Worm (Caenorhabditis elegans) whole organism, L1 larva: ENCODE measurements around the gene his-3.

Experiments
- F16B12.6 ChIP-seq: fragments of 150-350 bp; optimal IDR thresholded peaks from 2 replicates; lab custom pipeline; 2014; ENCODE audit warnings: missing biosample characterization, missing genetic modification characterization
- Y116A8C.19 ChIP-seq: sonication (generic microtip); optimal IDR thresholded peaks from 2 replicates; lab custom pipeline; 2016; ENCODE audit warnings: missing compliant biosample characterization, missing genetic modification characterization, borderline replicate concordance
- aha-1 ChIP-seq: fragments of 150-350 bp; optimal IDR thresholded peaks from 2 replicates; lab custom pipeline; 2014; ENCODE audit warnings: missing biosample characterization, missing genetic modification characterization
- aly-2 ChIP-seq: fragments of 150-350 bp; optimal IDR thresholded peaks from 2 replicates; lab custom pipeline; 2014; ENCODE audit warnings: missing biosample characterization, missing genetic modification characterization
- blmp-1 ChIP-seq: fragments of 150-350 bp; optimal IDR thresholded peaks from 2 replicates; lab custom pipeline; 2014; ENCODE audit warnings: missing biosample characterization, missing genetic modification characterization
- ceh-8 ChIP-seq: fragments of 200-800 bp; sonication (Bioruptor generic); optimal IDR thresholded peaks from 2 replicates; lab custom pipeline; 2018; ENCODE audit warnings: mild to moderate bottlenecking, missing genetic modification characterization, moderate library complexity, missing compliant biosample characterization
- ceh-82 ChIP-seq, 3 experiments: fragments of 150-350 bp in 1 of 3; sonication (generic microtip) in 2 of 3; optimal IDR thresholded peaks; 2 replicates each; lab custom pipeline; 2014 to 2017; ENCODE audit warnings: missing biosample characterization in 3 of 3, missing genetic modification characterization in 3 of 3
- dpl-1 ChIP-seq, 3 experiments: fragments of 150-350 bp in 2 of 3; sonication (generic microtip) in 1 of 3; optimal IDR thresholded peaks; 2 replicates each; lab custom pipeline; 2014 to 2017; ENCODE audit warnings: missing biosample characterization in 3 of 3, missing genetic modification characterization in 3 of 3, missing genetic modification reagents in 3 of 3
- dsc-1 ChIP-seq: sonication (generic microtip); optimal IDR thresholded peaks from 2 replicates; lab custom pipeline; 2016; ENCODE audit warnings: mild to moderate bottlenecking, missing genetic modification characterization, missing compliant biosample characterization
- efl-1 ChIP-seq, 4 experiments: fragments of 150-350 bp; optimal IDR thresholded peaks in 3 of 4; peaks in 1 of 4; 1 replicate in 1 of 4; 2 replicates in 3 of 4; lab custom pipeline; 2014; ENCODE audit warnings: missing biosample characterization in 2 of 4, missing genetic modification characterization in 2 of 4, missing genetic modification reagents in 2 of 4
- egl-27 ChIP-seq, 2 experiments: fragments of 150-350 bp in 1 of 2; sonication (generic microtip); optimal IDR thresholded peaks; 3 replicates each; lab custom pipeline; 2017 to 2018; ENCODE audit warnings: missing biosample characterization in 2 of 2, missing genetic modification characterization in 2 of 2, missing genetic modification reagents in 2 of 2
- elt-2 ChIP-seq: sonication (generic microtip); optimal IDR thresholded peaks from 2 replicates; lab custom pipeline; 2016; ENCODE audit warnings: missing genetic modification characterization, mild to moderate bottlenecking, inconsistent platforms, missing compliant biosample characterization, missing genetic modification reagents
- ets-5 ChIP-seq: fragments of 200-800 bp; sonication (Bioruptor generic); IDR thresholded peaks from 2 replicates; pipeline ENCODE4 v1.3.6; 2022; ENCODE audit warnings: missing genetic modification characterization, missing compliant biosample characterization
- fkh-10 ChIP-seq: sonication (generic microtip); optimal IDR thresholded peaks from 2 replicates; lab custom pipeline; 2017; ENCODE audit warnings: missing biosample characterization, missing genetic modification reagents, missing genetic modification characterization
- fkh-4 ChIP-seq: sonication (generic microtip); optimal IDR thresholded peaks from 2 replicates; lab custom pipeline; 2016; ENCODE audit warnings: missing compliant biosample characterization, missing genetic modification characterization, borderline replicate concordance
- hlh-17 ChIP-seq: fragments of 200-800 bp; sonication (Bioruptor generic); optimal IDR thresholded peaks from 2 replicates; lab custom pipeline; 2018; ENCODE audit warnings: missing genetic modification characterization, mild to moderate bottlenecking, missing compliant biosample characterization, moderate library complexity, borderline replicate concordance
- irx-1 ChIP-seq: sonication (generic microtip); optimal IDR thresholded peaks from 2 replicates; lab custom pipeline; 2016; ENCODE audit warnings: missing genetic modification characterization, missing compliant biosample characterization
- isw-1 ChIP-seq: fragments of 200-800 bp; sonication (Bioruptor generic); IDR thresholded peaks from 2 replicates; pipeline ENCODE4 v1.3.6; 2022; ENCODE audit warnings: missing genetic modification characterization, missing compliant biosample characterization
- lin-35 ChIP-seq, 2 experiments: fragments of 150-350 bp; optimal IDR thresholded peaks; 2 replicates each; lab custom pipeline; 2014; ENCODE audit warnings: missing biosample characterization in 2 of 2, missing genetic modification characterization in 2 of 2, missing genetic modification reagents in 2 of 2
- lir-3 ChIP-seq: sonication (generic microtip); optimal IDR thresholded peaks from 2 replicates; lab custom pipeline; 2016; ENCODE audit warnings: mild to moderate bottlenecking, missing genetic modification characterization, moderate library complexity, missing compliant biosample characterization; ENCODE audit not compliant: poor library complexity
- mab-9 ChIP-seq: fragments of 200-800 bp; sonication (Bioruptor generic); IDR thresholded peaks from 2 replicates; pipeline ENCODE4 v1.3.6; 2022; ENCODE audit warnings: missing genetic modification reagents, missing genetic modification characterization, missing compliant biosample characterization
- mep-1 ChIP-seq: fragments of 150-350 bp; optimal IDR thresholded peaks from 2 replicates; lab custom pipeline; 2014; ENCODE audit warnings: missing biosample characterization, missing genetic modification characterization
- nhr-11 ChIP-seq: fragments of 150-350 bp; optimal IDR thresholded peaks from 2 replicates; lab custom pipeline; 2014; ENCODE audit warnings: missing biosample characterization, missing genetic modification characterization
- nhr-12 ChIP-seq: sonication (generic microtip); optimal IDR thresholded peaks from 2 replicates; lab custom pipeline; 2017; ENCODE audit warnings: missing biosample characterization, missing genetic modification characterization
- nhr-20 ChIP-seq: sonication (generic microtip); optimal IDR thresholded peaks from 2 replicates; lab custom pipeline; 2016; ENCODE audit warnings: mild to moderate bottlenecking, missing genetic modification characterization, missing compliant biosample characterization
- nhr-28 ChIP-seq: fragments of 150-350 bp; optimal IDR thresholded peaks from 2 replicates; lab custom pipeline; 2014; ENCODE audit warnings: missing biosample characterization, missing genetic modification characterization
- nhr-47 ChIP-seq: sonication (generic microtip); optimal IDR thresholded peaks from 2 replicates; lab custom pipeline; 2016; ENCODE audit warnings: mild to moderate bottlenecking, missing genetic modification characterization, moderate library complexity, missing compliant biosample characterization
- nhr-71 ChIP-seq: sonication (generic microtip); optimal IDR thresholded peaks from 2 replicates; lab custom pipeline; 2016; ENCODE audit warnings: mild to moderate bottlenecking, missing genetic modification characterization, moderate library complexity, missing compliant biosample characterization
- nhr-77 ChIP-seq: fragments of 150-350 bp; optimal IDR thresholded peaks from 2 replicates; lab custom pipeline; 2014; ENCODE audit warnings: missing biosample characterization, missing genetic modification characterization
- nhr-84 ChIP-seq: sonication (generic microtip); optimal IDR thresholded peaks from 2 replicates; lab custom pipeline; 2017; ENCODE audit warnings: missing biosample characterization, missing genetic modification characterization
- pag-3 ChIP-seq: sonication (generic microtip); optimal IDR thresholded peaks from 2 replicates; lab custom pipeline; 2017; ENCODE audit warnings: missing genetic modification characterization, mild to moderate bottlenecking, missing compliant biosample characterization, antibody characterized with exemption, borderline replicate concordance; ENCODE audit not compliant: insufficient read depth
- pqm-1 ChIP-seq: sonication (generic microtip); optimal IDR thresholded peaks from 3 replicates; lab custom pipeline; 2017; ENCODE audit warnings: missing biosample characterization, missing genetic modification characterization
- rnt-1 ChIP-seq: sonication (generic microtip); optimal IDR thresholded peaks from 2 replicates; lab custom pipeline; 2016; ENCODE audit warnings: mild to moderate bottlenecking, missing genetic modification characterization, moderate library complexity, missing compliant biosample characterization
- skn-1 ChIP-seq: fragments of 150-350 bp; optimal IDR thresholded peaks from 2 replicates; lab custom pipeline; 2014; ENCODE audit warnings: missing biosample characterization, missing genetic modification characterization
- snpc-4 ChIP-seq: fragments of 150-350 bp; optimal IDR thresholded peaks from 2 replicates; lab custom pipeline; 2014; ENCODE audit warnings: missing biosample characterization, missing genetic modification characterization
- snu-23 ChIP-seq: sonication (generic microtip); optimal IDR thresholded peaks from 2 replicates; lab custom pipeline; 2016; ENCODE audit warnings: missing genetic modification characterization, missing compliant biosample characterization
- swsn-7 ChIP-seq: sonication (generic microtip); optimal IDR thresholded peaks from 2 replicates; lab custom pipeline; 2016; ENCODE audit warnings: missing genetic modification characterization, missing compliant biosample characterization
- tlp-1 ChIP-seq: fragments of 150-350 bp; optimal IDR thresholded peaks from 2 replicates; lab custom pipeline; 2014; ENCODE audit warnings: missing biosample characterization, missing genetic modification characterization
- unc-30 ChIP-seq: sonication (generic microtip); optimal IDR thresholded peaks from 2 replicates; lab custom pipeline; 2017; ENCODE audit warnings: missing biosample characterization, missing genetic modification characterization
- vab-15 ChIP-seq: sonication (generic microtip); optimal IDR thresholded peaks from 2 replicates; lab custom pipeline; 2017; ENCODE audit warnings: missing genotype, mild to moderate bottlenecking, missing genetic modification characterization, missing compliant biosample characterization
- zag-1 ChIP-seq: fragments of 150-350 bp; optimal IDR thresholded peaks from 2 replicates; lab custom pipeline; 2014; ENCODE audit warnings: missing biosample characterization, missing genetic modification characterization

Gene his-3

ce11 chrV:16023051-16023450 is 17.6 kb upstream of the his-3 start, which contains the start of gene cwc-15:
Gene cwc-15, plus strand, starts transcription at chrV:16023351.
- TF ChIP-seq ceh-82 (tag; optimal IDR thresholded peaks at IDR 0.05; lab: Kevin White, UChicago) = no peak
- no peak for TF ChIP-seq nhr-12 (tag; lab: Kevin White, UChicago)
- TF ChIP-seq vab-15 (tag; lab: Kevin White, UChicago) = no peak
- TF ChIP-seq fkh-10 (GFP tag; lab: Kevin White, UChicago) = no peak
- TF ChIP-seq fkh-4 (tag; lab: Kevin White, UChicago) = no peak
- no peak for TF ChIP-seq mep-1
- TF ChIP-seq ets-5 (GFP tag; lab: Robert Waterston, UW) = no peak
- no peak for TF ChIP-seq nhr-77
- no peak for TF ChIP-seq lir-3 (tag; lab: Kevin White, UChicago)
- TF ChIP-seq skn-1 (tag; lab: Kevin White, UChicago) = no peak
- TF ChIP-seq aha-1 (tag; lab: Kevin White, UChicago) = no peak
- no peak for TF ChIP-seq dpl-1 (GFP tag; optimal IDR thresholded peaks at IDR 0.05; lab: Kevin White, UChicago)
- no peak for TF ChIP-seq dsc-1
- no peak for TF ChIP-seq nhr-71 (tag; lab: Kevin White, UChicago)
- TF ChIP-seq hlh-17 (GFP tag; lab: Kevin White, UChicago) = no peak

- TF ChIP-seq ceh-8 (GFP tag; lab: Kevin White, UChicago) (peak; percentile 5), dpl-1 (GFP tag; optimal IDR thresholded peaks at IDR 0.05; lab: Kevin White, UChicago) (no peak), unc-30 (tag; lab: Kevin White, UChicago) (no peak)
These were observed 17.0 kb upstream of the his-3 start for ce11 chrV:16023559-16023958.

ce11 chrV:16024300-16024699 is 16.3 kb upstream of the his-3 start, which contains the start of gene T10C6.6:
Gene T10C6.6, plus strand, starts transcription at chrV:16024326.
- TF ChIP-seq nhr-28 (tag; lab: Kevin White, UChicago) (no peak), nhr-20 (no peak), aly-2 (tag; lab: Kevin White, UChicago) (no peak), Y116A8C.19 (tag; lab: Kevin White, UChicago) (no peak), efl-1 (optimal IDR thresholded peaks at IDR 0.05; lab: Kevin White, UChicago) (no peak), efl-1 (GFP tag; optimal IDR thresholded peaks at IDR 0.05 in 1 of 2; lab: Kevin White, UChicago) (peak in 1 of 2 experiments; percentile 82), elt-2 (peak; percentile 27), nhr-11 (no peak), rnt-1 (tag; lab: Kevin White, UChicago) (no peak)

ce11 chrV:16024917-16025316 is 15.7 kb upstream of the his-3 start:
- TF ChIP-seq isw-1 (GFP tag; lab: Robert Waterston, UW) (no peak), unc-30 (tag; lab: Kevin White, UChicago) (no peak), pag-3 (tag; lab: Kevin White, UChicago) (no peak), nhr-47 (no peak), mab-9 (GFP tag; lab: Robert Waterston, UW) (no peak), Y116A8C.19 (tag; lab: Kevin White, UChicago) (no peak)

ce11 chrV:16029237-16029636 is 11.4 kb upstream of the his-3 start:
- TF ChIP-seq zag-1 (no peak), swsn-7 (tag; lab: Kevin White, UChicago) (no peak), efl-1 (optimal IDR thresholded peaks at IDR 0.05; lab: Kevin White, UChicago) (no peak), efl-1 (GFP tag; optimal IDR thresholded peaks at IDR 0.05 in 1 of 2; lab: Kevin White, UChicago) (peak in 1 of 2 experiments; percentile 46)
- TF ChIP-seq, all 84 proteins: peak for 1

- no peak for TF ChIP-seq unc-30 (tag; lab: Kevin White, UChicago)
- TF ChIP-seq tlp-1 (tag; lab: Kevin White, UChicago) = no peak
- TF ChIP-seq irx-1 = no peak
- TF ChIP-seq snpc-4 = no peak
- TF ChIP-seq lin-35 (GFP tag; optimal IDR thresholded peaks at IDR 0.05; lab: Kevin White, UChicago) = no peak
- no peak for TF ChIP-seq dsc-1
- no peak for TF ChIP-seq egl-27 (tag; optimal IDR thresholded peaks at IDR 0.05; lab: Kevin White, UChicago)
- no peak for TF ChIP-seq blmp-1 (tag; lab: Kevin White, UChicago)
- TF ChIP-seq nhr-84 (tag; lab: Kevin White, UChicago) = no peak
- TF ChIP-seq snu-23 (GFP tag; lab: Kevin White, UChicago) = no peak
- TF ChIP-seq F16B12.6 (tag; lab: Kevin White, UChicago) = no peak
- TF ChIP-seq pqm-1 (tag; lab: Kevin White, UChicago) = no peak
These were observed 9.0 kb upstream of the his-3 start, which contains the start of gene T10C6.7 for ce11 chrV:16031571-16031970. Gene T10C6.7, minus strand, starts transcription at chrV:16031713.
